Fruit fly (Drosophila melanogaster): Measurements from ENCODE around the gene Atg4a.

Atg4a gene

dm6 chr2L:1128932-1129887 is 48.5 kb downstream of the Atg4a start, which contains the start of the genes Pino and TBC1D23 (continued):
- TF ChIP-seq cyc (GFP tag; optimal IDR thresholded peaks at IDR 0.05) (peak; percentile 71), Hr39 (GFP tag; optimal IDR thresholded peaks at IDR 0.05) (peak; percentile 67), CG32006 (GFP tag; optimal IDR thresholded peaks at IDR 0.05) (peak; percentile 69), CG11762 (GFP tag; optimal IDR thresholded peaks at IDR 0.05; ENCODE audit: insufficient read depth) (peak; percentile 46), Met (GFP tag; optimal IDR thresholded peaks at IDR 0.05) (no peak), Hr38 (GFP tag; optimal IDR thresholded peaks at IDR 0.05) (no peak), pdm3 (GFP tag; optimal IDR thresholded peaks at IDR 0.05) (peak; percentile 68), fkh (GFP tag; optimal IDR thresholded peaks at IDR 0.05) (peak; percentile 8), CG10669 (GFP tag; optimal IDR thresholded peaks at IDR 0.05) (peak; percentile 46), Eip75B (GFP tag; optimal IDR thresholded peaks at IDR 0.05) (peak; percentile 27), CG11902 (GFP tag; optimal IDR thresholded peaks at IDR 0.05) (peak; percentile 43), svp (GFP tag) (peak; percentile 74), CG6854 (GFP tag; optimal IDR thresholded peaks at IDR 0.05) (no peak), CG6808 (GFP tag; optimal IDR thresholded peaks at IDR 0.05) (peak; percentile 28), CG11294 (GFP tag; IDR thresholded peaks at IDR 0.05) (peak; percentile 22; the same call in 1 of the 2 replicates), CG6163 (GFP tag; IDR thresholded peaks at IDR 0.05) (peak; percentile 71), Hr4 (GFP tag; optimal IDR thresholded peaks at IDR 0.05) (peak; percentile 70), Ets21C (GFP tag; optimal IDR thresholded peaks at IDR 0.05) (no peak), CG8319 (GFP tag; optimal IDR thresholded peaks at IDR 0.05) (peak; percentile 16), CG34406 (GFP tag; optimal IDR thresholded peaks at IDR 0.05) (peak; percentile 38), net (GFP tag; optimal IDR thresholded peaks at IDR 0.05) (peak; percentile 14), CG15336 (GFP tag; IDR thresholded peaks at IDR 0.05) (peak; percentile 62; the same call in 1 of the 2 replicates), CG8632 (GFP tag; optimal IDR thresholded peaks at IDR 0.05) (peak; percentile 60), CG6276 (GFP tag; optimal IDR thresholded peaks at IDR 0.05) (peak; percentile 0), dsx (GFP tag; optimal IDR thresholded peaks at IDR 0.05; ENCODE audit: poor library complexity, severe bottlenecking) (peak; percentile 50), fd59A (GFP tag; optimal IDR thresholded peaks at IDR 0.05) (peak; percentile 20), CG31627 (GFP tag; optimal IDR thresholded peaks at IDR 0.05) (peak; percentile 70), Blimp-1 (GFP tag; optimal IDR thresholded peaks at IDR 0.05) (peak; percentile 1), esn (GFP tag; optimal IDR thresholded peaks at IDR 0.05) (peak; percentile 68)

- TF ChIP-seq acj6 (GFP tag; optimal IDR thresholded peaks at IDR 0.05) (no peak), CG8119 (GFP tag; IDR thresholded peaks at IDR 0.05) (no peak), CG9139 (GFP tag; optimal IDR thresholded peaks at IDR 0.05) (no peak), CG32006 (GFP tag; optimal IDR thresholded peaks at IDR 0.05) (no peak), CG16779 (tag; optimal IDR thresholded peaks at IDR 0.05) (peak; percentile 2)
Measured at dm6 chr2L:1134011-1134743, 53.5 kb downstream of the Atg4a start, which contains the start of the genes Iris and CG4577. Gene Iris, minus strand, starts transcription at chr2L:1134098. Gene CG4577, plus strand, starts transcription at chr2L:1134693.

All from whole organism, prepupa.